Worm (Caenorhabditis elegans) whole organism, L1 larva: ENCODE results near the gene sri-78.

Experiments used
- C16A3.4 ChIP-seq: fragments of 150-350 bp; optimal IDR thresholded peaks from 2 replicates; lab custom pipeline; 2014; ENCODE audit warnings: missing biosample characterization, missing genetic modification characterization
- aha-1 ChIP-seq: fragments of 150-350 bp; optimal IDR thresholded peaks from 2 replicates; lab custom pipeline; 2014; ENCODE audit warnings: missing biosample characterization, missing genetic modification characterization
- alr-1 ChIP-seq: fragments of 200-800 bp; sonication (Bioruptor generic); optimal IDR thresholded peaks from 2 replicates; lab custom pipeline; 2018; ENCODE audit warnings: borderline replicate concordance, mild to moderate bottlenecking, missing genetic modification characterization, missing compliant biosample characterization
- ama-1 ChIP-seq: fragments of 150-350 bp; optimal IDR thresholded peaks from 2 replicates; lab custom pipeline; 2014
- blmp-1 ChIP-seq: fragments of 150-350 bp; optimal IDR thresholded peaks from 2 replicates; lab custom pipeline; 2014; ENCODE audit warnings: missing biosample characterization, missing genetic modification characterization
- ceh-63 ChIP-seq: fragments of 200-800 bp; sonication (Bioruptor generic); optimal IDR thresholded peaks from 2 replicates; lab custom pipeline; 2018; ENCODE audit warnings: mild to moderate bottlenecking, missing genetic modification characterization, missing compliant biosample characterization
- ceh-8 ChIP-seq: fragments of 200-800 bp; sonication (Bioruptor generic); optimal IDR thresholded peaks from 2 replicates; lab custom pipeline; 2018; ENCODE audit warnings: mild to moderate bottlenecking, missing genetic modification characterization, moderate library complexity, missing compliant biosample characterization
- ceh-82 ChIP-seq, 3 experiments: fragments of 150-350 bp in 1 of 3; sonication (generic microtip) in 2 of 3; optimal IDR thresholded peaks; 2 replicates each; lab custom pipeline; 2014 to 2017; ENCODE audit warnings: missing biosample characterization in 3 of 3, missing genetic modification characterization in 3 of 3
- ceh-90 ChIP-seq: sonication (generic microtip); optimal IDR thresholded peaks from 2 replicates; lab custom pipeline; 2016; ENCODE audit warnings: missing genetic modification characterization, missing compliant biosample characterization
- dpl-1 ChIP-seq, 3 experiments: fragments of 150-350 bp in 2 of 3; sonication (generic microtip) in 1 of 3; optimal IDR thresholded peaks; 2 replicates each; lab custom pipeline; 2014 to 2017; ENCODE audit warnings: missing biosample characterization in 3 of 3, missing genetic modification characterization in 3 of 3, missing genetic modification reagents in 3 of 3
- dsc-1 ChIP-seq: sonication (generic microtip); optimal IDR thresholded peaks from 2 replicates; lab custom pipeline; 2016; ENCODE audit warnings: mild to moderate bottlenecking, missing genetic modification characterization, missing compliant biosample characterization
- efl-1 ChIP-seq, 4 experiments: fragments of 150-350 bp; optimal IDR thresholded peaks in 3 of 4; peaks in 1 of 4; 1 replicate in 1 of 4; 2 replicates in 3 of 4; lab custom pipeline; 2014; ENCODE audit warnings: missing biosample characterization in 2 of 4, missing genetic modification characterization in 2 of 4, missing genetic modification reagents in 2 of 4
- elt-2 ChIP-seq: sonication (generic microtip); optimal IDR thresholded peaks from 2 replicates; lab custom pipeline; 2016; ENCODE audit warnings: missing genetic modification characterization, mild to moderate bottlenecking, inconsistent platforms, missing compliant biosample characterization, missing genetic modification reagents
- ets-5 ChIP-seq: fragments of 200-800 bp; sonication (Bioruptor generic); IDR thresholded peaks from 2 replicates; pipeline ENCODE4 v1.3.6; 2022; ENCODE audit warnings: missing genetic modification characterization, missing compliant biosample characterization
- fos-1 ChIP-seq: fragments of 150-350 bp; optimal IDR thresholded peaks from 2 replicates; lab custom pipeline; 2014; ENCODE audit warnings: missing biosample characterization, missing genetic modification characterization
- hlh-17 ChIP-seq: fragments of 200-800 bp; sonication (Bioruptor generic); optimal IDR thresholded peaks from 2 replicates; lab custom pipeline; 2018; ENCODE audit warnings: missing genetic modification characterization, mild to moderate bottlenecking, missing compliant biosample characterization, moderate library complexity, borderline replicate concordance
- hpl-2 ChIP-seq: fragments of 150-350 bp; optimal IDR thresholded peaks from 2 replicates; lab custom pipeline; 2014; ENCODE audit warnings: missing biosample characterization, missing genetic modification reagents, missing genetic modification characterization
- irx-1 ChIP-seq: sonication (generic microtip); optimal IDR thresholded peaks from 2 replicates; lab custom pipeline; 2016; ENCODE audit warnings: missing genetic modification characterization, missing compliant biosample characterization
- lin-14 ChIP-seq: fragments of 200-800 bp; sonication (Bioruptor generic); optimal IDR thresholded peaks from 2 replicates; lab custom pipeline; 2018; ENCODE audit warnings: mild to moderate bottlenecking, missing genetic modification characterization, moderate library complexity, missing compliant biosample characterization
- lin-15B ChIP-seq: fragments of 150-350 bp; sonication (generic microtip); optimal IDR thresholded peaks from 3 replicates; lab custom pipeline; 2014; ENCODE audit warnings: missing biosample characterization, missing genetic modification characterization
- lin-35 ChIP-seq, 2 experiments: fragments of 150-350 bp; optimal IDR thresholded peaks; 2 replicates each; lab custom pipeline; 2014; ENCODE audit warnings: missing biosample characterization in 2 of 2, missing genetic modification characterization in 2 of 2, missing genetic modification reagents in 2 of 2
- lin-39 ChIP-seq: fragments of 150-350 bp; optimal IDR thresholded peaks from 2 replicates; lab custom pipeline; 2014; ENCODE audit warnings: missing biosample characterization, missing genetic modification reagents, missing genetic modification characterization
- lsy-2 ChIP-seq, 2 experiments: fragments of 150-350 bp; optimal IDR thresholded peaks; 2 replicates each; lab custom pipeline; 2014; ENCODE audit warnings: missing biosample characterization in 2 of 2, missing genetic modification characterization in 2 of 2
- mab-9 ChIP-seq: fragments of 200-800 bp; sonication (Bioruptor generic); IDR thresholded peaks from 2 replicates; pipeline ENCODE4 v1.3.6; 2022; ENCODE audit warnings: missing genetic modification reagents, missing genetic modification characterization, missing compliant biosample characterization
- mdl-1 ChIP-seq, 2 experiments: fragments of 150-350 bp; optimal IDR thresholded peaks; 2 replicates each; lab custom pipeline; 2014 to 2017; ENCODE audit warnings: missing biosample characterization in 2 of 2, missing genetic modification characterization in 2 of 2, inconsistent platforms in 1 of 2
- mep-1 ChIP-seq: fragments of 150-350 bp; optimal IDR thresholded peaks from 2 replicates; lab custom pipeline; 2014; ENCODE audit warnings: missing biosample characterization, missing genetic modification characterization
- nhr-12 ChIP-seq: sonication (generic microtip); optimal IDR thresholded peaks from 2 replicates; lab custom pipeline; 2017; ENCODE audit warnings: missing biosample characterization, missing genetic modification characterization
- nhr-20 ChIP-seq: sonication (generic microtip); optimal IDR thresholded peaks from 2 replicates; lab custom pipeline; 2016; ENCODE audit warnings: mild to moderate bottlenecking, missing genetic modification characterization, missing compliant biosample characterization
- nhr-47 ChIP-seq: sonication (generic microtip); optimal IDR thresholded peaks from 2 replicates; lab custom pipeline; 2016; ENCODE audit warnings: mild to moderate bottlenecking, missing genetic modification characterization, moderate library complexity, missing compliant biosample characterization
- nhr-71 ChIP-seq: sonication (generic microtip); optimal IDR thresholded peaks from 2 replicates; lab custom pipeline; 2016; ENCODE audit warnings: mild to moderate bottlenecking, missing genetic modification characterization, moderate library complexity, missing compliant biosample characterization
- nhr-76 ChIP-seq: sonication (generic microtip); optimal IDR thresholded peaks from 2 replicates; lab custom pipeline; 2017; ENCODE audit warnings: missing biosample characterization, missing genetic modification characterization
- nhr-85 ChIP-seq: sonication (generic microtip); peaks from one replicate; lab custom pipeline; 2016; ENCODE audit warnings: missing genetic modification characterization, inconsistent platforms, missing compliant biosample characterization
- pax-3 ChIP-seq: fragments of 200-800 bp; sonication (Bioruptor generic); optimal IDR thresholded peaks from 2 replicates; lab custom pipeline; 2018; ENCODE audit warnings: mild to moderate bottlenecking, missing genetic modification characterization, moderate library complexity, missing compliant biosample characterization
- rnt-1 ChIP-seq: sonication (generic microtip); optimal IDR thresholded peaks from 2 replicates; lab custom pipeline; 2016; ENCODE audit warnings: mild to moderate bottlenecking, missing genetic modification characterization, moderate library complexity, missing compliant biosample characterization
- snu-23 ChIP-seq: sonication (generic microtip); optimal IDR thresholded peaks from 2 replicates; lab custom pipeline; 2016; ENCODE audit warnings: missing genetic modification characterization, missing compliant biosample characterization
- sox-4 ChIP-seq: sonication (generic microtip); optimal IDR thresholded peaks from 2 replicates; lab custom pipeline; 2016; ENCODE audit warnings: missing genetic modification characterization, missing compliant biosample characterization
- sup-37 ChIP-seq: fragments of 200-800 bp; sonication (Bioruptor generic); optimal IDR thresholded peaks from 2 replicates; lab custom pipeline; 2018; ENCODE audit warnings: mild to moderate bottlenecking, missing genetic modification characterization, missing compliant biosample characterization
- swsn-7 ChIP-seq: sonication (generic microtip); optimal IDR thresholded peaks from 2 replicates; lab custom pipeline; 2016; ENCODE audit warnings: missing genetic modification characterization, missing compliant biosample characterization
- unc-130 ChIP-seq: fragments of 150-350 bp; optimal IDR thresholded peaks from 2 replicates; lab custom pipeline; 2017; ENCODE audit warnings: missing biosample characterization, missing genetic modification characterization, inconsistent platforms
- unc-86 ChIP-seq: sonication (generic microtip); optimal IDR thresholded peaks from 2 replicates; lab custom pipeline; 2016; ENCODE audit warnings: missing genetic modification characterization, missing compliant biosample characterization
- unc-98 ChIP-seq: fragments of 200-800 bp; sonication (Bioruptor generic); IDR thresholded peaks from 2 replicates; pipeline ENCODE4 v1.3.6; 2022; ENCODE audit warnings: missing genetic modification characterization, missing compliant biosample characterization
- xbp-1 ChIP-seq: sonication (generic microtip); optimal IDR thresholded peaks from 2 replicates; lab custom pipeline; 2016; ENCODE audit warnings: missing genetic modification characterization, missing compliant biosample characterization
- zip-4 ChIP-seq: fragments of 200-800 bp; sonication (Bioruptor generic); optimal IDR thresholded peaks from 2 replicates; lab custom pipeline; 2018; ENCODE audit warnings: mild to moderate bottlenecking, missing genetic modification characterization, moderate library complexity, missing compliant biosample characterization
- ztf-11 ChIP-seq, 2 experiments: sonication (generic microtip); optimal IDR thresholded peaks; 2 replicates each; lab custom pipeline; 2016 to 2017; ENCODE audit warnings: missing genetic modification characterization in 2 of 2, missing biosample characterization in 1 of 2, missing compliant biosample characterization in 1 of 2

Gene sri-78

DNA sequence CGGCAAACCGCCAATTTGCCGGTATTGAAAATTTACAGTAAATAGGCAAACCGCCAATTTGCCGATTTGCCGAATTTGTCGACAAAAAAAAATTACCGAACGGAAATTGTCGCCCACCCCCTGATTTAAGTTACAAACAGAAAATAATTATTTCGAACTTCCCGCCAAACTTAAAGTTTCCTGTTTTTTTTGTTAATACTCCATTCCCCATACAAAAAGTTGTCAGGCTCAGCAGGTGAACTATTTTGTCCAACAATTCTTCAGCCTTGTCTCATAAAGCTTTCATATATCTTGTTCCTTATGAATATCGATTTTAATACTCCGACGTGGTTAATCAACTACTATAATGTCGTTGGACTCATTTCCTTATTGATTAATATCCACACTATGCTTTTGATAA, 18.5 kb downstream of the sri-78 start, which contains the start of gene sri-50:
sri-50 (plus strand) TSS at position 301 of the 400 bp plus-strand sequence.
- no peak for TF ChIP-seq ceh-8
- TF ChIP-seq mep-1 (tag; lab: Kevin White, UChicago): no peak
- TF ChIP-seq nhr-76 (tag; lab: Kevin White, UChicago): no peak
- TF ChIP-seq nhr-12: no peak
- no peak for TF ChIP-seq C16A3.4 (tag; lab: Kevin White, UChicago)
- TF ChIP-seq nhr-71 (tag; lab: Kevin White, UChicago): no peak
- TF ChIP-seq alr-1 (tag; lab: Kevin White, UChicago): no peak
- no peak for TF ChIP-seq unc-86 (tag; lab: Kevin White, UChicago)
- no peak for TF ChIP-seq ama-1 (lab: Kevin White, UChicago)
- TF ChIP-seq zip-4 (GFP tag; lab: Kevin White, UChicago): no peak
- no peak for TF ChIP-seq blmp-1 (tag; lab: Kevin White, UChicago)
- TF ChIP-seq hpl-2 (GFP tag; lab: Kevin White, UChicago): no peak
- no peak for TF ChIP-seq swsn-7 (tag; lab: Kevin White, UChicago)
- no peak for TF ChIP-seq lin-39
- TF ChIP-seq sox-4 (tag; lab: Kevin White, UChicago): no peak
- TF ChIP-seq dsc-1 (tag; lab: Kevin White, UChicago): no peak
- TF ChIP-seq lin-15B (tag; lab: Kevin White, UChicago): no peak

DNA sequence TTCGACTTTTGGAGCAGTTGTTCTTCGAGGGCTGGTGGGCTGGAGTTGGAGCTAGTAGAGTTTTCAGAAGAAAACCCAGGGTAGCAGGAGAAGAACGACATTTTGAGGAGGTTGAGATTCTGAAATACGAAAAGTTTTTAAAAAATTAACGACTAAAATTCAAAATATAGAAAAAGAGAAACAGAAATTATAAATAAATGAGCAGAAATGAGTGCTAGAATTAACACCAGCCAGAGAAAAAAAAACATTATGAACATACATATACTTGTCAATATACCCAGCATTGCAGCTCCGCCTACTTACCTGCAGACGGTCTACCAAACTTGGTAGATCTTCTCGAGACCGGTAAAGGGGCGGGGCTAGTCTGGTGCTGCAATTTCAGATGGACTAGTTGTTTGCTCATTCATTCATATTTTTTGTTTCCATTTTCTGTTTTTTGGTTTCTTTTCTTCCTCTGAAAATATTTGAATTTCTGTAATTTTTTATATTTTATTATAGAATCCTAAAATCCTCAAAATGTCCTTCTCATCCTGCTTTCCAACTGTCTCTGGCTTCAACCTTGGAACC, 21.5 kb downstream of the sri-78 start, which contains the start of the genes ZC239.20 and ZC239.21:
ZC239.20 (minus strand) TSS at position 101 of the 567 bp plus-strand sequence.
ZC239.21 (plus strand) TSS at position 517 of the 567 bp plus-strand sequence.
- no peak for TF ChIP-seq irx-1
- no peak for TF ChIP-seq dsc-1 (tag; lab: Kevin White, UChicago)
- TF ChIP-seq ama-1 (lab: Kevin White, UChicago): no peak
- no peak for TF ChIP-seq lin-15B (tag; lab: Kevin White, UChicago)
- no peak for TF ChIP-seq fos-1 (tag; lab: Kevin White, UChicago)
- TF ChIP-seq mdl-1 (tag; optimal IDR thresholded peaks at IDR 0.05; lab: Kevin White, UChicago): no peak

DNA sequence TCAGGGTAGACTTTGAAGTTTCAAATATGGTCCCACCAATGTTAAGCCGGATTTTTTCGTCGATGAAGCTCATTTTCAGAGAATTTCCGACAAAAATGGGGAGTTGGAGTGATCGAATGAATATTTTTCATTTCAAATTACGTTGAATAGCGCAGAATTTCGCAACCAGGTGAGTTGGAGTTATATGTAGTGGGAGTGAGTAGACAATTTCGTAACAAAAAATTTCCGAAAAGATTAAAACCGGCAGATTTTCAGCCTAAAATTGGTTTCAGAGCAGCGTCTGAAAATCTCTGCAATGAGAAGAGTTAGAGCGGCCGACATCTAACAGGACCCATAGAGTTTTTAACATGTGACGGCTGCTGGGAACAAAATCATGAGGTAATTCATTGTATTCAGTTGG, 23.7 kb downstream of the sri-78 start, which contains the start of gene sdz-35:
sdz-35 (minus strand) TSS at position 101 of the 400 bp plus-strand sequence.
- no peak for TF ChIP-seq ceh-63 (GFP tag; lab: Kevin White, UChicago)

DNA sequence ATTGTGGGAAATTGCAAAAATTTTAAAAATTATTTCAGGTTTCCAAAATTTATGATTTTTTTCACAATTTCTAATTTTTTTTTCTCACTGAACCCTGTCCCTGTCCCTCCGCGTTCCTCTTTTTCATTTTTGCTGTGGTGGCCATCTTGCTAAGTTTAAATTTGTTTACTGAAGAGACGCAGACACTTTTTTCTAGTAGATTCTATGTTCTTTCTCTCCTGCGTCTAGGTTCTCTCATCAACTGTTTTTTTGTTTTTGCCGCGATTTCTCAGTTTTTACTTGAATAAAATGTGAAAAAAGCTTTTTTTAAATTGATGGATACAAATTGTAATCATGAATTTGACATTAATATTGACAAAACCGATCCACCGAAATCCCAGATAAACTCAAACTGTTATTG, 24.3 kb downstream of the sri-78 start, which contains the start of gene ZC239.6:
ZC239.6 (plus strand) TSS at position 381 of the 400 bp plus-strand sequence.
- TF ChIP-seq nhr-85 (tag; lab: Kevin White, UChicago) (peak; percentile 46), alr-1 (tag; lab: Kevin White, UChicago) (no peak), rnt-1 (tag; lab: Kevin White, UChicago) (peak; percentile 53), nhr-47 (tag; lab: Kevin White, UChicago) (peak; percentile 17), ceh-82 (tag; optimal IDR thresholded peaks at IDR 0.05; lab: Kevin White, UChicago) (peak in 1 of 3 experiments; percentile 5), hlh-17 (GFP tag; lab: Kevin White, UChicago) (no peak), lin-35 (GFP tag; optimal IDR thresholded peaks at IDR 0.05; lab: Kevin White, UChicago) (peak in 1 of 2 experiments; percentile 8), pax-3 (tag; lab: Kevin White, UChicago) (no peak), blmp-1 (tag; lab: Kevin White, UChicago) (peak; percentile 17), elt-2 (tag; lab: Kevin White, UChicago) (no peak), swsn-7 (tag; lab: Kevin White, UChicago) (peak; percentile 43), lin-14 (peak; percentile 69), ets-5 (GFP tag; lab: Robert Waterston, UW) (no peak), sup-37 (GFP tag; lab: Kevin White, UChicago) (no peak), nhr-20 (tag; lab: Kevin White, UChicago) (peak; percentile 50), efl-1 (optimal IDR thresholded peaks at IDR 0.05; lab: Kevin White, UChicago) (peak; percentile 39 to 42), efl-1 (GFP tag; optimal IDR thresholded peaks at IDR 0.05 in 1 of 2; lab: Kevin White, UChicago) (peak; percentile 41 to 84), unc-130 (no peak), ztf-11 (tag; optimal IDR thresholded peaks at IDR 0.05; lab: Kevin White, UChicago) (no peak), nhr-71 (tag; lab: Kevin White, UChicago) (no peak), ceh-90 (tag; lab: Kevin White, UChicago) (no peak), dpl-1 (GFP tag; optimal IDR thresholded peaks at IDR 0.05; lab: Kevin White, UChicago) (peak in 2 of 3 experiments; percentile 4 to 42), mep-1 (tag; lab: Kevin White, UChicago) (peak; percentile 27), lsy-2 (tag; optimal IDR thresholded peaks at IDR 0.05; lab: Kevin White, UChicago) (peak; percentile 23 to 51), unc-98 (GFP tag; lab: Robert Waterston, UW) (no peak), nhr-76 (tag; lab: Kevin White, UChicago) (no peak), xbp-1 (peak; percentile 16), mab-9 (GFP tag; lab: Robert Waterston, UW) (no peak), fos-1 (tag; lab: Kevin White, UChicago) (no peak), aha-1 (tag; lab: Kevin White, UChicago) (no peak), snu-23 (peak; percentile 68)
